Worm (Caenorhabditis elegans) whole organism, midembryonic: Measurements from ENCODE around the gene mlc-5.

Experiments
- cog-1 ChIP-seq: sonication (generic microtip); optimal IDR thresholded peaks from 2 replicates; lab custom pipeline; 2016; ENCODE audit warnings: missing genetic modification characterization, missing compliant biosample characterization
- med-1 ChIP-seq: sonication (generic microtip); optimal IDR thresholded peaks from 2 replicates; lab custom pipeline; 2017; ENCODE audit warnings: missing genetic modification characterization, mild to moderate bottlenecking, missing compliant biosample characterization, antibody characterized with exemption, missing genetic modification reagents; ENCODE audit not compliant: insufficient read depth
- ref-1 ChIP-seq: fragments of 200-800 bp; sonication (Bioruptor generic); conservative IDR thresholded peaks from 2 replicates; pipeline ENCODE4 v1.3.6; 2022; ENCODE audit warnings: missing genetic modification reagents, missing genetic modification characterization, missing compliant biosample characterization
- ztf-29 ChIP-seq: fragments of 200-800 bp; sonication (Bioruptor generic); IDR thresholded peaks from 2 replicates; pipeline ENCODE4 v1.3.6; 2022; ENCODE audit warnings: missing genetic modification reagents, missing genetic modification characterization, missing compliant biosample characterization

DNA sequence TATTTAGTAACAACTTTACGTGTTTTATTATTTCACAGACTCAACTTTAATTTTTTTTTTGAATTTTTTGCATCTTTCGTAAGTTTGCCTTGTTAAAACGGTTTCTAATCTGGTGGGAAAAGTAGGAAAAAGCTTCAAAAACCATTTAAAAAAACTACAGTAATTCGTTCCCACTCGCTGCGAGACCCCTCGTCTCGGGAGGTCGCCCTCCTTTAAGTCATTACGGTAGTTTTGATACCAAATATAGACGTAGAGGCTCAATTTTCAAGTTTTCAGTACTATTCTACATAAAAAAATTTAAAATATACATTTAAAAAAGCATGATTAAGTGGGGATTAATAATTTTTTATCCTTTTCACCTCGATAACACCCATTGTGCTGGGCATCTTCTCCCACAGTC is 17.8 kb downstream of the mlc-5 start:
- TF ChIP-seq ref-1 (GFP tag; lab: Robert Waterston, UW) (no peak), ztf-29 (GFP tag; lab: Robert Waterston, UW) (no peak), med-1 (GFP tag; lab: Kevin White, UChicago) (no peak), cog-1 (tag; lab: Kevin White, UChicago) (no peak)
